Fruit fly (Drosophila melanogaster): ENCODE measurements around the gene CG33342.

DNA sequence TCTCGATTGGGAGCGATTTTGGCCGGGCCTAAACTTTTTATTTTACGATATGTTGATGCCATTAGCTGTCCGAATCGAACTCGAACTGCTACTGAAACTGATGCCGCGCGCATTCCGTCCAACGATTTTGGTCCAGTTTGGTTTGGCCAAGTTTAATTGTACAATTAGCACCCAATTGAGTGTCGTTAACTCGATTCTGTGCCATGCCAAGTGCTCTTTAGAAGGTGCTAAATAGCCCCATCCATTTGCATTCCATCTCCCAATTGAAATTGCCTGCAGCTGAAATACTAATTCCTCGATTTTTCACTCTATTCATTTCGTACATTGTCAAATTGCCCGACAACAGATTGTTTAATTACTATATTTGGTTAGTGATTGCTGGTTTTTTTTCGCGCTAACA, 1.1 kb upstream of the CG33342 start, which contains the start of gene CG17781:
- no peak for TF ChIP-seq woc (GFP tag; optimal IDR thresholded peaks at IDR 0.05)
- TF ChIP-seq brk (GFP tag; optimal IDR thresholded peaks at IDR 0.05) = no peak
- TF ChIP-seq Abd-B (GFP tag; optimal IDR thresholded peaks at IDR 0.05) = no peak
- no peak for TF ChIP-seq br (GFP tag; optimal IDR thresholded peaks at IDR 0.05)
- no peak for TF ChIP-seq HLH106 (tag; optimal IDR thresholded peaks at IDR 0.05)
- TF ChIP-seq sv (GFP tag; optimal IDR thresholded peaks at IDR 0.05) = no peak

Measured in whole organism, wandering third instar larva.